ENCODE assay signal across 4 fruit fly cellular contexts in the genomic region with DNA sequence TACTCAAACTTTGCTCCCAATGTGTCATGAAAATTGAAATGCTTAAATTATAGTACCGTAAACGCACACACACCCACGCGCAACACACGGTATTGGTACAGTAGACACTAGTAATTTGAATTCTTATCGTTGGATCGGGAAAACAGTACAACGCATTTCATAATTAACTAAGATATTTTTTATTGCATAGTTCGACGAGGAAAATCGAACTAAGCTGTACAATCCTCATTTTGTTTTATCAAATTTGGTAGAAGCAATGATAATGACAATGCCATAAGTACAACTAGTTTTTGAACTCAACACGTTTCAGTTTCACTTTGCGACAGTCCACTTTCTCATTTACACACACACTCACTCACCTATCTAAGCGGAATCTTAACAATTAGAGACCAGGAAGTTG.
A peak's percentile ranks its signal among the peaks of the same experiment; 100 is the strongest.
TF ChIP-seq lines count a peak whose summit lies in the region.

No protein-coding gene starts in this region.

- no peak for TF ChIP-seq CTCF in whole organism, embryonic (GFP tag; optimal IDR thresholded peaks at IDR 0.05; lab: Kevin White, UChicago)

TF ChIP-seq in whole organism, adult, 20 proteins besides CTCF, POLR2A, EP300 and RAD21:
- TF ChIP-seq tj (GFP tag; optimal IDR thresholded peaks at IDR 0.05; lab: Kevin White, UChicago) (no peak), ovo (GFP tag; optimal IDR thresholded peaks at IDR 0.05; lab: Kevin White, UChicago) (no peak), CG12768 (GFP tag; optimal IDR thresholded peaks at IDR 0.05; lab: Kevin White, UChicago) (peak; percentile 81), Hr96 (GFP tag; optimal IDR thresholded peaks at IDR 0.05; lab: Kevin White, UChicago) (peak; percentile 66), CG7101 (tag; optimal IDR thresholded peaks at IDR 0.05; lab: Kevin White, UChicago) (peak; percentile 81), CG33017 (tag; optimal IDR thresholded peaks at IDR 0.05; lab: Kevin White, UChicago) (peak; percentile 78), Crg-1 (GFP tag; optimal IDR thresholded peaks at IDR 0.05; lab: Kevin White, UChicago) (peak; percentile 60), CG1620 (GFP tag; optimal IDR thresholded peaks at IDR 0.05; lab: Kevin White, UChicago) (peak; percentile 26), toe (GFP tag; optimal IDR thresholded peaks at IDR 0.05; lab: Kevin White, UChicago) (peak; percentile 73), CG7045 (GFP tag; optimal IDR thresholded peaks at IDR 0.05; lab: Kevin White, UChicago) (peak; percentile 38), pad (GFP tag; optimal IDR thresholded peaks at IDR 0.05; lab: Kevin White, UChicago) (peak; percentile 41), Clk (GFP tag; optimal IDR thresholded peaks at IDR 0.05; lab: Kevin White, UChicago) (no peak), bab1 (GFP tag; optimal IDR thresholded peaks at IDR 0.05; lab: Kevin White, UChicago) (peak; percentile 75), CG14711 (tag; optimal IDR thresholded peaks at IDR 0.05; lab: Kevin White, UChicago) (peak; percentile 67), kay (GFP tag; lab: Kevin White, UChicago; ENCODE audit: borderline replicate concordance) (peak; percentile 62), Mnt (GFP tag; optimal IDR thresholded peaks at IDR 0.05; lab: Kevin White, UChicago) (peak; percentile 30), CG11617 (GFP tag; optimal IDR thresholded peaks at IDR 0.05; lab: Kevin White, UChicago) (peak; percentile 58), CG5204 (GFP tag; optimal IDR thresholded peaks at IDR 0.05; lab: Kevin White, UChicago) (no peak)

TF ChIP-seq in whole organism, embryonic, 481 proteins besides CTCF, POLR2A, EP300 and RAD21 (continues in another document):
- TF ChIP-seq CG2889 (GFP tag; IDR thresholded peaks at IDR 0.05; lab: Robert Waterston, UW) (peak; percentile 23; the same call in 1 of the 3 replicates), insv (GFP tag; optimal IDR thresholded peaks at IDR 0.05; lab: Kevin White, UChicago) (no peak), kni (GFP tag; optimal IDR thresholded peaks at IDR 0.05; lab: Kevin White, UChicago) (peak; percentile 66), lov (optimal IDR thresholded peaks at IDR 0.05; lab: Kevin White, UChicago) (no peak), lov (GFP tag; IDR thresholded peaks at IDR 0.05; lab: Robert Waterston, UW) (no peak), BtbVII (GFP tag; optimal IDR thresholded peaks at IDR 0.05; lab: Kevin White, UChicago) (peak; percentile 81), Deaf1 (tag; optimal IDR thresholded peaks at IDR 0.05; lab: Kevin White, UChicago) (no peak), CG34224 (GFP tag; IDR thresholded peaks at IDR 0.05; lab: Robert Waterston, UW; ENCODE audit: partially characterized antibody) (no peak), dpn (GFP tag; optimal IDR thresholded peaks at IDR 0.05; lab: Kevin White, UChicago) (peak; percentile 62 to 65), ems (GFP tag; optimal IDR thresholded peaks at IDR 0.05; lab: Kevin White, UChicago) (peak; percentile 60), cwo (GFP tag; optimal IDR thresholded peaks at IDR 0.05; lab: Kevin White, UChicago) (no peak), nau (GFP tag; optimal IDR thresholded peaks at IDR 0.05; lab: Kevin White, UChicago) (peak; percentile 67), salm (tag; optimal IDR thresholded peaks at IDR 0.05; lab: Kevin White, UChicago) (no peak), az2 (GFP tag; optimal IDR thresholded peaks at IDR 0.05; lab: Kevin White, UChicago) (peak; percentile 57), CG8924 (tag; optimal IDR thresholded peaks at IDR 0.05; lab: Kevin White, UChicago) (peak; percentile 71), tgo (GFP tag; IDR thresholded peaks at IDR 0.05; lab: Robert Waterston, UW) (peak; percentile 58), CG11504 (tag; optimal IDR thresholded peaks at IDR 0.05; lab: Kevin White, UChicago) (no peak), CG8388 (GFP tag; optimal IDR thresholded peaks at IDR 0.05; lab: Kevin White, UChicago) (peak; percentile 57), Doc2 (GFP tag; IDR thresholded peaks at IDR 0.05; lab: Robert Waterston, UW) (no peak), Fer3 (tag; optimal IDR thresholded peaks at IDR 0.05; lab: Kevin White, UChicago) (peak; percentile 81), gsb (GFP tag; IDR thresholded peaks at IDR 0.05; lab: Robert Waterston, UW) (peak; percentile 52), Gug (GFP tag; IDR thresholded peaks at IDR 0.05; lab: Robert Waterston, UW) (peak; percentile 44; the same call in 2 of the 4 replicates), row (GFP tag; IDR thresholded peaks at IDR 0.05; lab: Robert Waterston, UW) (peak; percentile 92), phol (tag; optimal IDR thresholded peaks at IDR 0.05; lab: Kevin White, UChicago) (peak; percentile 61)

TF ChIP-seq in whole organism, pupa, 21 proteins besides CTCF, POLR2A, EP300 and RAD21:
- TF ChIP-seq EcR (GFP tag; optimal IDR thresholded peaks at IDR 0.05; lab: Kevin White, UChicago) (no peak), CG8301 (tag; optimal IDR thresholded peaks at IDR 0.05; lab: Kevin White, UChicago) (peak; percentile 21), Pif1B (GFP tag; optimal IDR thresholded peaks at IDR 0.05; lab: Kevin White, UChicago) (no peak)
TF ChIP-seq in whole organism, pupa: peak in this region for 1.

TF ChIP-seq in whole organism, wandering third instar larva, 38 proteins besides CTCF, POLR2A, EP300 and RAD21:
- TF ChIP-seq HLH106 (tag; optimal IDR thresholded peaks at IDR 0.05; lab: Kevin White, UChicago) (no peak), Hr78 (GFP tag; optimal IDR thresholded peaks at IDR 0.05; lab: Kevin White, UChicago) (no peak), sv (GFP tag; optimal IDR thresholded peaks at IDR 0.05; lab: Kevin White, UChicago) (peak; percentile 51), ey (GFP tag; optimal IDR thresholded peaks at IDR 0.05; lab: Kevin White, UChicago) (peak; percentile 43), foxo (GFP tag; optimal IDR thresholded peaks at IDR 0.05; lab: Kevin White, UChicago) (peak in 1 of 2 experiments; percentile 55), sage (GFP tag; optimal IDR thresholded peaks at IDR 0.05; lab: Kevin White, UChicago) (no peak), fru (GFP tag; optimal IDR thresholded peaks at IDR 0.05; lab: Kevin White, UChicago) (peak; percentile 10), brk (GFP tag; optimal IDR thresholded peaks at IDR 0.05; lab: Kevin White, UChicago) (no peak), h (GFP tag; optimal IDR thresholded peaks at IDR 0.05; lab: Kevin White, UChicago) (peak; percentile 50), CG9705 (GFP tag; optimal IDR thresholded peaks at IDR 0.05; lab: Kevin White, UChicago) (no peak), Hnf4 (GFP tag; optimal IDR thresholded peaks at IDR 0.05; lab: Kevin White, UChicago) (no peak), jim (GFP tag; optimal IDR thresholded peaks at IDR 0.05; lab: Kevin White, UChicago) (no peak), rgr (GFP tag; optimal IDR thresholded peaks at IDR 0.05; lab: Kevin White, UChicago) (peak; percentile 46), br (GFP tag; optimal IDR thresholded peaks at IDR 0.05; lab: Kevin White, UChicago) (peak; percentile 25), OdsH (GFP tag; optimal IDR thresholded peaks at IDR 0.05; lab: Kevin White, UChicago) (peak; percentile 36), GATAd (GFP tag; optimal IDR thresholded peaks at IDR 0.05; lab: Kevin White, UChicago) (no peak)
